Worm (Caenorhabditis elegans) whole organism, late embryonic: ENCODE measurements around the gene clc-31.
A peak's percentile ranks its signal among the peaks of the same experiment; 100 is the strongest.

Experiments
- C08G9.2 ChIP-seq: sonication (generic microtip); optimal IDR thresholded peaks from 2 replicates; lab custom pipeline; 2016; ENCODE audit warnings: mild to moderate bottlenecking, missing genetic modification characterization, moderate library complexity, missing compliant biosample characterization
- C38D4.7 ChIP-seq: fragments of 200-800 bp; sonication (Bioruptor generic); optimal IDR thresholded peaks from 2 replicates; lab custom pipeline; 2018; ENCODE audit warnings: mild to moderate bottlenecking, missing genetic modification characterization, moderate library complexity, missing compliant biosample characterization
- K02D7.2 ChIP-seq: sonication (generic microtip); optimal IDR thresholded peaks from 2 replicates; lab custom pipeline; 2017; ENCODE audit warnings: mild to moderate bottlenecking, missing genetic modification characterization, missing compliant biosample characterization
- K09A11.1 ChIP-seq: sonication (generic microtip); optimal IDR thresholded peaks from 2 replicates; lab custom pipeline; 2017; ENCODE audit warnings: antibody characterized with exemption, mild to moderate bottlenecking, missing genetic modification characterization, missing compliant biosample characterization; ENCODE audit not compliant: insufficient read depth
- Y22D7AL.16 ChIP-seq: sonication (generic microtip); optimal IDR thresholded peaks from 2 replicates; lab custom pipeline; 2016; ENCODE audit warnings: missing genetic modification characterization, missing compliant biosample characterization
- ahr-1 ChIP-seq: sonication (generic microtip); optimal IDR thresholded peaks from 2 replicates; lab custom pipeline; 2016; ENCODE audit warnings: missing genetic modification characterization, missing compliant biosample characterization
- ceh-19 ChIP-seq: fragments of 200-800 bp; sonication (Bioruptor generic); optimal IDR thresholded peaks from 2 replicates; lab custom pipeline; 2018; ENCODE audit warnings: mild to moderate bottlenecking, missing genetic modification characterization, missing compliant biosample characterization
- ceh-2 ChIP-seq: sonication (generic microtip); optimal IDR thresholded peaks from 2 replicates; lab custom pipeline; 2016; ENCODE audit warnings: missing genotype, missing genetic modification characterization, missing compliant biosample characterization
- ceh-24 ChIP-seq: sonication (generic microtip); optimal IDR thresholded peaks from 2 replicates; lab custom pipeline; 2016; ENCODE audit warnings: mild to moderate bottlenecking, missing genetic modification characterization, missing compliant biosample characterization
- ceh-30 ChIP-seq: fragments of 150-350 bp; optimal IDR thresholded peaks from 2 replicates; lab custom pipeline; 2014; ENCODE audit warnings: missing biosample characterization, missing genetic modification characterization
- ceh-31 ChIP-seq: sonication (generic microtip); optimal IDR thresholded peaks from 2 replicates; lab custom pipeline; 2016; ENCODE audit warnings: missing genetic modification characterization, missing compliant biosample characterization
- ceh-34 ChIP-seq: sonication (generic microtip); optimal IDR thresholded peaks from 2 replicates; lab custom pipeline; 2016; ENCODE audit warnings: mild to moderate bottlenecking, missing genetic modification characterization, missing compliant biosample characterization
- ceh-6 ChIP-seq: fragments of 200-800 bp; sonication (Bioruptor generic); optimal IDR thresholded peaks from 2 replicates; lab custom pipeline; 2018; ENCODE audit warnings: mild to moderate bottlenecking, missing genetic modification characterization, missing compliant biosample characterization
- dmd-4 ChIP-seq: sonication (generic microtip); optimal IDR thresholded peaks from 2 replicates; lab custom pipeline; 2016; ENCODE audit warnings: borderline replicate concordance, missing genetic modification characterization, missing compliant biosample characterization
- dve-1 ChIP-seq: sonication (generic microtip); optimal IDR thresholded peaks from 2 replicates; lab custom pipeline; 2017; ENCODE audit warnings: antibody characterized with exemption, mild to moderate bottlenecking, missing genetic modification characterization, missing compliant biosample characterization
- elt-2 ChIP-seq: sonication (generic microtip); optimal IDR thresholded peaks from 2 replicates; lab custom pipeline; 2016; ENCODE audit warnings: missing genetic modification reagents, missing genetic modification characterization, missing compliant biosample characterization
- elt-4 ChIP-seq: sonication (generic microtip); optimal IDR thresholded peaks from 2 replicates; lab custom pipeline; 2016; ENCODE audit warnings: missing genetic modification characterization, missing compliant biosample characterization
- fkh-6 ChIP-seq: sonication (generic microtip); optimal IDR thresholded peaks from 2 replicates; lab custom pipeline; 2016; ENCODE audit warnings: missing genetic modification characterization, missing compliant biosample characterization
- gmeb-2 ChIP-seq: sonication (generic microtip); optimal IDR thresholded peaks from 2 replicates; lab custom pipeline; 2016; ENCODE audit warnings: missing genetic modification characterization, inconsistent platforms, missing compliant biosample characterization
- hlh-13 ChIP-seq: fragments of 200-800 bp; sonication (Bioruptor generic); optimal IDR thresholded peaks from 2 replicates; lab custom pipeline; 2018; ENCODE audit warnings: mild to moderate bottlenecking, missing genetic modification characterization, missing compliant biosample characterization
- hlh-30 ChIP-seq: sonication (generic microtip); optimal IDR thresholded peaks from 2 replicates; lab custom pipeline; 2017; ENCODE audit warnings: antibody characterized with exemption, missing genetic modification characterization, missing compliant biosample characterization; ENCODE audit not compliant: insufficient read depth
- hlh-6 ChIP-seq: sonication (generic microtip); optimal IDR thresholded peaks from 2 replicates; lab custom pipeline; 2016; ENCODE audit warnings: missing genotype, missing genetic modification characterization, missing compliant biosample characterization
- mec-3 ChIP-seq: sonication (generic microtip); optimal IDR thresholded peaks from 2 replicates; lab custom pipeline; 2016; ENCODE audit warnings: borderline replicate concordance, missing genetic modification characterization, missing compliant biosample characterization
- nhr-11 ChIP-seq: fragments of 150-350 bp; optimal IDR thresholded peaks from 2 replicates; lab custom pipeline; 2014; ENCODE audit warnings: missing biosample characterization, missing genetic modification characterization
- odd-2 ChIP-seq: sonication (generic microtip); optimal IDR thresholded peaks from 2 replicates; lab custom pipeline; 2017; ENCODE audit warnings: antibody characterized with exemption, mild to moderate bottlenecking, missing genetic modification characterization, missing compliant biosample characterization
- pag-3 ChIP-seq: sonication (generic microtip); optimal IDR thresholded peaks from 2 replicates; lab custom pipeline; 2016; ENCODE audit warnings: missing compliant biosample characterization, missing genetic modification characterization, borderline replicate concordance
- pat-9 ChIP-seq: fragments of 200-800 bp; sonication (Bioruptor generic); optimal IDR thresholded peaks from 2 replicates; lab custom pipeline; 2018; ENCODE audit warnings: mild to moderate bottlenecking, missing genetic modification characterization, moderate library complexity, missing compliant biosample characterization
- pax-1 ChIP-seq: fragments of 150-350 bp; optimal IDR thresholded peaks from 2 replicates; lab custom pipeline; 2014; ENCODE audit warnings: missing biosample characterization, missing genetic modification characterization
- pha-2 ChIP-seq: sonication (generic microtip); optimal IDR thresholded peaks from 2 replicates; lab custom pipeline; 2017; ENCODE audit warnings: mild to moderate bottlenecking, missing genetic modification characterization, missing compliant biosample characterization
- pros-1 ChIP-seq: fragments of 150-350 bp; optimal IDR thresholded peaks from 2 replicates; lab custom pipeline; 2014; ENCODE audit warnings: missing biosample characterization, missing genetic modification reagents, missing genetic modification characterization
- rnt-1 ChIP-seq: sonication (generic microtip); optimal IDR thresholded peaks from 2 replicates; lab custom pipeline; 2016; ENCODE audit warnings: missing genetic modification characterization, missing compliant biosample characterization
- sdc-2 ChIP-seq: sonication (generic microtip); optimal IDR thresholded peaks from 2 replicates; lab custom pipeline; 2016; ENCODE audit warnings: missing genotype, missing genetic modification characterization, missing compliant biosample characterization
- sox-2 ChIP-seq: fragments of 200-800 bp; sonication (Bioruptor generic); IDR thresholded peaks from 2 replicates; pipeline ENCODE4 v1.3.6; 2022; ENCODE audit warnings: missing genetic modification reagents, missing genetic modification characterization, missing compliant biosample characterization
- ttx-3 ChIP-seq: sonication (generic microtip); optimal IDR thresholded peaks from 2 replicates; lab custom pipeline; 2016; ENCODE audit warnings: missing genetic modification reagents, missing genetic modification characterization, missing compliant biosample characterization
- unc-3 ChIP-seq, 2 experiments: fragments of 200-800 bp in 1 of 2; sonication (Bioruptor generic) in 1 of 2; sonication (generic microtip) in 1 of 2; conservative IDR thresholded peaks in 1 of 2; optimal IDR thresholded peaks in 1 of 2; 2 replicates each; pipeline versions ENCODE4 v1.3.6 to Lab custom; 2016 to 2022; ENCODE audit warnings: missing compliant biosample characterization in 2 of 2, missing genetic modification characterization in 2 of 2, missing genetic modification reagents in 1 of 2
- unc-55 ChIP-seq: sonication (generic microtip); optimal IDR thresholded peaks from 2 replicates; lab custom pipeline; 2017; ENCODE audit warnings: missing biosample characterization, missing genetic modification reagents, missing genetic modification characterization
- unc-86 ChIP-seq: sonication (generic microtip); optimal IDR thresholded peaks from 2 replicates; lab custom pipeline; 2016; ENCODE audit warnings: missing genetic modification characterization, missing compliant biosample characterization
- ztf-16 ChIP-seq: sonication (generic microtip); optimal IDR thresholded peaks from 2 replicates; lab custom pipeline; 2017; ENCODE audit warnings: missing genetic modification characterization, missing compliant biosample characterization

Gene clc-31

DNA sequence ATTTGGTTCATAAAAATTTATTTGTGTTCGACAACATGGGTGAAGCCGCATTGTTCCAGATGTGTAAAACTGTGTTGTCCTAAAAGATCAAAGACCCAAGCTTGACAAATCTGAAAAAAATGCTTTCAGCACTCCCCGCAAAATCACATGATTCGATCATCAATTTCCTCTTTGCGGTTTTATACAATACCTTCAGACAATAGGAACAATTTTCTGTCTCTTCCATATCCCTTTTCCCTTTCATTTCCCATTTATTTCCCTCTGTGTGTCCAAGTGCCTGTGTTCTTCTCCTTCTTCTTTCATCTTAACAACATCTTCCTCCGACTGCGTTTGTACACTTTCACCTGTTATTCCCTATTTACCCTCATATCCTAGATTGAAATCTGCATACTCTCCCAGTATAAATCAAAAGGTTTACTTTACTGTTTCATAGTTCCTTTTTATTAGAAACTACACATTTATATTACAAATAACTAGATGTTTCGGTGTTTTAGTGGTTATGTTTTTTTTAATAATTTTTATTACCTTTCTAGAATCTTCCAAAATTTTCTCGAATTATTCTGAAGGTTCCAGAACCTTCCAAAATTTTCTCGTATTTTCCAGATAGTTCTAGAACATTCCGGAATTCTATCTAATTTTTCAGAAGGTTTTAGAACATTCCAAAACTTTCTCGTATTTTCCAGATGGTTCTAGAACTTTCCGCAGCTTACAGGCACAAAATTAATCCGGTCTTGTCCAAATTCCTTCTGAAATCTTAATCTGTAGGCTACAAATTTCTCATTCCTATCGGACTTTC, 39.1 kb upstream of the clc-31 start, which contains the start of gene K01A2.5:
TSS of gene K01A2.5 (plus strand) at position 297 of the 796 bp plus-strand sequence.
- TF ChIP-seq ceh-2 (no peak), hlh-30 (tag; lab: Kevin White, UChicago) (peak; percentile 34), rnt-1 (tag; lab: Kevin White, UChicago) (peak; percentile 55)
- TF ChIP-seq, all 69 proteins: peak for 2

DNA sequence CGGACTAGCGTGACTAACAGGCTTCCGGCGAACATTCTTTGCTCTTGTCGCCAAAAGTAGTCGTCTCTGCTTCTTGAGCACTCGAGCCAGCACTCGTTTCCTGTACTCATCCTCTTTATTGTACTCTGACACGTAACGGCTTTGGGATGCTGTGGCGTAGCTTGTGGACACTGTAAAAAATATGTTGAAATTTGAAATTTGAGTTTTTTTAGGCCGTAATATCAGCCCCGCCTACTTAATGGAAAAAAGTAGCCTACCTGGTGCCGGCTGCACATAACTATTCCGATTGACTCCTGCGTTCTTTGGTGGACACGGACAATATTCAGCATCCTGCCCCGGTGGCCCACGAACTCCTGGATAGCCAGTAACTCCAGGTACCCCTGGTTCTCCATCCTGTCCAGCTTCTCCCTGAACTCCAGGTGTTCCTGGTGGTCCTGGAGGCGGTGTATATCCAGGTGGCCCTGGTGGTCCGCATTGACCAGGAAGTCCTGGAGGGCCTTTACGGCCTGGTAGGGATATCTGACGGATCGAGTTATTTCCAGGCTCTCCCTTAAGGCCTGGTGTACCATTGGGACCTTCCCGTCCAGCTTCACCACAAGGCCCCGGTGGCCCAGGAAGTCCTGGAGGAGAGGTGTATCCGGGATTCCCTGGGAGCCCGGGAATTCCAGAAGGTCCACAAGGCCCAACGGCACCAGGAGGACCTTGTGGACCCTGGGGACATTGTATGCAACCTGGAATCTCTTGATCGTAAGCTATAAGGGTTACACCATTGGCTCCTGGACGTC, 36.2 kb upstream of the clc-31 start:
- TF ChIP-seq pros-1 (no peak), elt-4 (tag; lab: Kevin White, UChicago) (peak; percentile 57), K09A11.1 (tag; lab: Kevin White, UChicago) (no peak), C38D4.7 (GFP tag; lab: Kevin White, UChicago) (peak; percentile 15), ceh-19 (GFP tag; lab: Kevin White, UChicago) (no peak), ztf-16 (tag; lab: Kevin White, UChicago) (no peak), pha-2 (tag; lab: Kevin White, UChicago) (no peak), rnt-1 (tag; lab: Kevin White, UChicago) (no peak), ttx-3 (tag; lab: Kevin White, UChicago) (no peak), dmd-4 (no peak), C08G9.2 (peak; percentile 24), ceh-30 (no peak)

DNA sequence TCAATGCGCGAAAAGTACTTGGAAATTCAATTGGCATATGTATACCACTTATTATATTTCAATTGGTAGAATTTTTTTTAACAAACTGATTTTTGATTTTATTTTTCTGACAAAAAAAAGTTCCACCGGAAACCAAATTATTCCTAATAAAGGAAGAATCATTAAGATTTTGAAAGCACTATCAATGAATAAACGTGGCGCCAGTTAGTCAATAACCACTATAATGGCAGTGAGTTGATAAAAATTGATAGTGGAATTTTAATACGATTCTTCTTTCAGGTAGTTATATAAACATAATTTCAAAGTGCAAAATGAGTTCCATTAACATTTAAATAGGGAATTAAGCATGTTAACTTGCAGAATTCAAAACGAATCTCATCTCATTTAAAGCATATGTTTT, 34.7 kb upstream of the clc-31 start, which contains the start of gene col-69:
TSS of gene col-69 (minus strand) at position 101 of the 400 bp plus-strand sequence.
- TF ChIP-seq unc-86 (tag; lab: Kevin White, UChicago) (no peak), C38D4.7 (GFP tag; lab: Kevin White, UChicago) (no peak), sdc-2 (tag; lab: Kevin White, UChicago) (no peak), odd-2 (tag; lab: Kevin White, UChicago) (no peak), hlh-13 (GFP tag; lab: Kevin White, UChicago) (no peak), ceh-31 (tag; lab: Kevin White, UChicago) (no peak), unc-3 (GFP tag; conservative IDR thresholded peaks at IDR 0.05; lab: Robert Waterston, UW) (no peak), unc-3 (tag; optimal IDR thresholded peaks at IDR 0.05; lab: Kevin White, UChicago) (no peak), elt-4 (tag; lab: Kevin White, UChicago) (no peak), hlh-6 (no peak), pax-1 (tag; lab: Kevin White, UChicago) (no peak), nhr-11 (tag; lab: Kevin White, UChicago) (no peak), ttx-3 (tag; lab: Kevin White, UChicago) (no peak), hlh-30 (tag; lab: Kevin White, UChicago) (no peak), Y22D7AL.16 (tag; lab: Kevin White, UChicago) (no peak), elt-2 (no peak), ceh-34 (tag; lab: Kevin White, UChicago) (no peak), ceh-19 (GFP tag; lab: Kevin White, UChicago) (no peak), dve-1 (tag; lab: Kevin White, UChicago) (no peak), gmeb-2 (tag; lab: Kevin White, UChicago) (no peak)

DNA sequence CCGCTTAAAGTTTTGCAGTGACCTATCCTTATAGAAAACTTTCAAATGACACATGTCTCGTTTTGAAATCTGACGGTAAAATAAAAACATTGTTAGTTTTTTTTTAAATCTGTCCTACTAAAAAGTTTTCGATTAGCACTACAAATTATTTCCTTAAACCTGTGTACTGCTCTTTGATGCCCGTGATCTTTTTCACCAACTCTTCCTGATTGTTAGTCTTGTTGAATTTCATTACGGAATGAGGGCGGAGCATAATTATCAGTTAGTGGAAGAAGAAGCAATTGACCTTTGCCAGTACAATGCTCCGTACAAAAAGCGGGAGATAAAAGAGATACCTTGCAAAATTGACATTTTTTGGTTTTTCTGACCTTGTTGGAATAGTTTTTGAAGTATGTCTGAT, 33.2 kb upstream of the clc-31 start, which contains the start of gene K01A2.4:
TSS of gene K01A2.4 (plus strand) at position 301 of the 400 bp plus-strand sequence.
- TF ChIP-seq fkh-6 (tag; lab: Kevin White, UChicago) (no peak), K02D7.2 (tag; lab: Kevin White, UChicago) (no peak), dmd-4 (no peak), ceh-6 (GFP tag; lab: Kevin White, UChicago) (no peak), pag-3 (tag; lab: Kevin White, UChicago) (no peak), mec-3 (no peak), unc-55 (GFP tag; lab: Kevin White, UChicago) (no peak), sox-2 (no peak), ahr-1 (tag; lab: Kevin White, UChicago) (no peak), hlh-6 (no peak), ceh-24 (tag; lab: Kevin White, UChicago) (no peak), pat-9 (no peak)
